Worm (Caenorhabditis elegans): ENCODE results near the gene srw-15.

Gene srw-15

ce11 chrV:15190903-15191302, 39.4 kb upstream of the srw-15 start, which contains the start of gene Y75B12B.11 (continued):
- TF ChIP-seq lag-1 (GFP tag; IDR thresholded peaks at IDR 0.05) (0 out of 2 replicates have a peak, but pooled peaks have one; percentile 52), Y79H2A.3 (GFP tag; conservative IDR thresholded peaks at IDR 0.05) (peak; percentile 91), lir-1 (GFP tag; conservative IDR thresholded peaks at IDR 0.05) (peak; percentile 75), zfh-2 (GFP tag; conservative IDR thresholded peaks at IDR 0.05) (peak; percentile 95), sdz-38 (tag; optimal IDR thresholded peaks at IDR 0.05) (no peak), ztf-28 (GFP tag; IDR thresholded peaks at IDR 0.05) (peak; percentile 94), nhr-90 (tag; optimal IDR thresholded peaks at IDR 0.05) (peak; percentile 98), snpc-4 (GFP tag; optimal IDR thresholded peaks at IDR 0.05) (peak; percentile 77), snpc-4 (tag; optimal IDR thresholded peaks at IDR 0.05) (peak; percentile 47 to 87 (median 82)), snpc-3.4 (tag; optimal IDR thresholded peaks at IDR 0.05) (peak; percentile 85), cebp-2 (GFP tag; IDR thresholded peaks at IDR 0.05) (peak; percentile 97), ztf-22 (GFP tag; optimal IDR thresholded peaks at IDR 0.05) (peak; percentile 31), F55B11.4 (tag; optimal IDR thresholded peaks at IDR 0.05; ENCODE audit: borderline replicate concordance, insufficient read depth) (no peak), ztf-3 (GFP tag; optimal IDR thresholded peaks at IDR 0.05) (peak; percentile 46), bed-1 (GFP tag; IDR thresholded peaks at IDR 0.05) (peak; percentile 94; the same call in 1 of the 2 replicates), akir-1 (GFP tag; optimal IDR thresholded peaks at IDR 0.05) (peak; percentile 40), aptf-3 (GFP tag; IDR thresholded peaks at IDR 0.05) (peak; percentile 96), ekl-4 (GFP tag; IDR thresholded peaks at IDR 0.05) (peak; percentile 96), F39B2.1 (GFP tag; IDR thresholded peaks at IDR 0.05) (peak; percentile 92), Y56A3A.18 (GFP tag; IDR thresholded peaks at IDR 0.05) (peak; percentile 98), him-1 (tag; optimal IDR thresholded peaks at IDR 0.05) (peak; percentile 87), mcd-1 (GFP tag; IDR thresholded peaks at IDR 0.05) (peak; percentile 93), cebp-1 (GFP tag; IDR thresholded peaks at IDR 0.05) (peak; percentile 67; the same call in 1 of the 2 replicates), cebp-1 (tag; optimal IDR thresholded peaks at IDR 0.05) (peak; percentile 88), hsf-1 (GFP tag; IDR thresholded peaks at IDR 0.05) (peak; percentile 95), C17E4.6 (GFP tag; IDR thresholded peaks at IDR 0.05) (peak; percentile 86), bed-2 (GFP tag; IDR thresholded peaks at IDR 0.05) (no peak; the same call in 1 of the 2 replicates), dox-1 (GFP tag; IDR thresholded peaks at IDR 0.05) (peak; percentile 95), F10E7.11 (tag; optimal IDR thresholded peaks at IDR 0.05) (peak; percentile 76), nfyb-1 (GFP tag; IDR thresholded peaks at IDR 0.05) (peak; percentile 97), rec-8 (tag; optimal IDR thresholded peaks at IDR 0.05) (peak; percentile 94 to 96), Y53F4B.3 (GFP tag; IDR thresholded peaks at IDR 0.05) (peak; percentile 87), F37B4.10 (GFP tag; IDR thresholded peaks at IDR 0.05) (peak; percentile 96), sptf-2 (GFP tag; optimal IDR thresholded peaks at IDR 0.05) (peak; percentile 86), F52B5.7 (tag; optimal IDR thresholded peaks at IDR 0.05) (peak; percentile 97), tbp1 (GFP tag; optimal IDR thresholded peaks at IDR 0.05) (peak; percentile 99), ceh-91 (GFP tag; IDR thresholded peaks at IDR 0.05) (peak; percentile 70), ceh-40 (GFP tag; IDR thresholded peaks at IDR 0.05) (peak; percentile 94), fkh-3 (tag; optimal IDR thresholded peaks at IDR 0.05) (peak; percentile 93), madf-8 (GFP tag; conservative IDR thresholded peaks at IDR 0.05) (peak; percentile 71), hmg-1.2 (GFP tag; IDR thresholded peaks at IDR 0.05) (peak; percentile 85), chd-7 (tag; optimal IDR thresholded peaks at IDR 0.05) (peak; percentile 97), ceh-27 (GFP tag; optimal IDR thresholded peaks at IDR 0.05) (peak; percentile 85), hlh-26 (GFP tag; conservative IDR thresholded peaks at IDR 0.05) (0 out of 2 replicates have a peak, but pooled peaks have one; percentile 80), K11D2.4 (GFP tag; IDR thresholded peaks at IDR 0.05) (peak; percentile 60; the same call in 1 of the 2 replicates), ZK185.1 (tag; optimal IDR thresholded peaks at IDR 0.05; ENCODE audit: poor library complexity, severe bottlenecking) (peak; percentile 90), gei-17 (GFP tag; optimal IDR thresholded peaks at IDR 0.05) (peak; percentile 68), nhr-179 (tag; optimal IDR thresholded peaks at IDR 0.05) (peak; percentile 81)

Measured in whole organism, young adult.